Worm (Caenorhabditis elegans) whole organism, midembryonic: ENCODE measurements around the gene C12D12.3.

Experiments
- T22C8.4 ChIP-seq: fragments of 200-800 bp; sonication (Bioruptor generic); IDR thresholded peaks from 2 replicates; pipeline ENCODE4 v1.3.6; 2022; ENCODE audit warnings: missing genetic modification characterization, missing compliant biosample characterization
- cog-1 ChIP-seq: sonication (generic microtip); optimal IDR thresholded peaks from 2 replicates; lab custom pipeline; 2016; ENCODE audit warnings: missing genetic modification characterization, missing compliant biosample characterization
- flt-1 ChIP-seq: fragments of 200-800 bp; sonication (Bioruptor generic); IDR thresholded peaks from 2 replicates; pipeline ENCODE4 v1.3.6; 2022; ENCODE audit warnings: missing genetic modification characterization, missing compliant biosample characterization
- klf-2 ChIP-seq: fragments of 200-800 bp; sonication (Bioruptor generic); conservative IDR thresholded peaks from 2 replicates; pipeline ENCODE4 v1.3.6; 2022; ENCODE audit warnings: missing genetic modification reagents, missing genetic modification characterization, missing compliant biosample characterization
- med-1 ChIP-seq: sonication (generic microtip); optimal IDR thresholded peaks from 2 replicates; lab custom pipeline; 2017; ENCODE audit warnings: missing genetic modification characterization, mild to moderate bottlenecking, missing compliant biosample characterization, antibody characterized with exemption, missing genetic modification reagents; ENCODE audit not compliant: insufficient read depth
- ref-1 ChIP-seq: fragments of 200-800 bp; sonication (Bioruptor generic); conservative IDR thresholded peaks from 2 replicates; pipeline ENCODE4 v1.3.6; 2022; ENCODE audit warnings: missing genetic modification reagents, missing genetic modification characterization, missing compliant biosample characterization
- tab-1 ChIP-seq: fragments of 200-800 bp; sonication (Bioruptor generic); IDR thresholded peaks from 2 replicates; pipeline ENCODE4 v1.3.6; 2022; ENCODE audit warnings: missing genetic modification characterization, missing compliant biosample characterization
- ztf-23 ChIP-seq: fragments of 200-800 bp; sonication (Bioruptor generic); IDR thresholded peaks from 2 replicates; pipeline ENCODE4 v1.3.6; 2022; ENCODE audit warnings: missing genetic modification reagents, missing genetic modification characterization, missing compliant biosample characterization

DNA sequence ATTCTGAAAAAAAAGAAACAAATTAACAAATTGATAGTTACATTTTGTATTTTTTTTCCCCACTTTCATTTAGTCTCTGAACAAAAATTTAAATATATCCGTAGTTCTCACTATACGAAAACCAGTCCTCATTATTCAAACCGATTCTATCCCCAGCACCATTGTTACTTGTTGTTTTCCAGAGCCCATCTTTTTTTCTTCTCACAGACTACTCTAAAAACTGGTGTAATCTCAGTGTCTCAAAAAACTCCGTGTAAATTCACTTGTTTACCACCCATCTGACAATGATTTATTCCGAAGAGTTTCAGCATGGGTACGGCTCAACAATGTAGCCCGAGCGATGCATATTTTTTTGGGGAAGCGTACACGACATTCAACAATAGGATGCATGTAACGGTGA, at the start of gene C12D12.3:
- TF ChIP-seq med-1 (GFP tag; lab: Kevin White, UChicago) (no peak), ref-1 (GFP tag; lab: Robert Waterston, UW) (no peak), tab-1 (GFP tag; lab: Robert Waterston, UW) (no peak), flt-1 (GFP tag; lab: Robert Waterston, UW) (no peak), klf-2 (no peak), ztf-23 (GFP tag; lab: Robert Waterston, UW) (no peak), cog-1 (tag; lab: Kevin White, UChicago) (no peak), T22C8.4 (GFP tag; lab: Robert Waterston, UW) (no peak)
